Worm (Caenorhabditis elegans): ENCODE measurements around the gene cki-2.
A peak's percentile ranks its signal among the peaks of the same experiment; 100 is the strongest.

DNA sequence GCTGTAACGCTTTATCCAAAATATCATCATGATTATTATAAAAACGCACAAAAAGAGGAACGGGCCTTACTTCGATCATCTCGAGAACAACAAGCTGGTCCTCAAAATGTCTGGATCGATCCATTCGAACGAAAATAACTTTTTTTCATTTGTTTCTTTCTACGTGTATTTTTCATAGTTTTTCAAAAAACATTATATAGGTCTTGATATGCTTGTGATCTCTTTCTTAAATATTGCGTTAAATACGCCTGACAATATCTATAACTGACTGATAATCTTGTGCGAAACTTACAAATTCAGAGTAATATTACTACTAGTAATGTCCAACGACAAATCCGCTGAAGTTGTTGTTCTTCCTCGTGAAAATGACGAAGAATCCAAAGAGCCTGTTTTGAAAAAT lies 41.8 kb downstream of the cki-2 start, which contains the start of gene sds-22:
- TF ChIP-seq aha-1 (tag) (peak; percentile 13), fos-1 (tag; optimal IDR thresholded peaks at IDR 0.05) (no peak), nhr-11 (tag; optimal IDR thresholded peaks at IDR 0.05) (no peak), nhr-28 (tag; optimal IDR thresholded peaks at IDR 0.05) (no peak), nhr-76 (tag; optimal IDR thresholded peaks at IDR 0.05) (no peak), skn-1 (tag; optimal IDR thresholded peaks at IDR 0.05) (no peak), zag-1 (tag; optimal IDR thresholded peaks at IDR 0.05) (no peak), lsy-2 (tag; optimal IDR thresholded peaks at IDR 0.05) (no peak), lin-39 (tag; optimal IDR thresholded peaks at IDR 0.05) (no peak), ama-1 (optimal IDR thresholded peaks at IDR 0.05) (no peak), ztf-11 (tag; optimal IDR thresholded peaks at IDR 0.05) (no peak)
